Fruit fly (Drosophila melanogaster): Measurements from ENCODE around the gene CG17036.

CG17036 gene

dm6 chr2L:12700381-12700963 lies at the start of gene CG17036:
Gene CG17036 (minus strand): TSS chr2L:12700746.
- no peak for TF ChIP-seq psq (optimal IDR thresholded peaks at IDR 0.05)
- no peak for TF ChIP-seq pan (optimal IDR thresholded peaks at IDR 0.05)
- no peak for TF ChIP-seq CG8478 (optimal IDR thresholded peaks at IDR 0.05)
- no peak for TF ChIP-seq EcR (GFP tag; optimal IDR thresholded peaks at IDR 0.05)
- TF ChIP-seq Dll (optimal IDR thresholded peaks at IDR 0.05) = no peak
- TF ChIP-seq usp (GFP tag; optimal IDR thresholded peaks at IDR 0.05) = no peak

- TF ChIP-seq usp (GFP tag; optimal IDR thresholded peaks at IDR 0.05) (no peak), CG8478 (optimal IDR thresholded peaks at IDR 0.05) (no peak), pan (optimal IDR thresholded peaks at IDR 0.05) (no peak), EcR (GFP tag; optimal IDR thresholded peaks at IDR 0.05) (no peak), psq (optimal IDR thresholded peaks at IDR 0.05) (no peak), Dll (optimal IDR thresholded peaks at IDR 0.05) (no peak)
Measured at dm6 chr2L:12750060-12750459, 49.5 kb upstream of the CG17036 start.

- TF ChIP-seq CG8478 (optimal IDR thresholded peaks at IDR 0.05) (no peak), psq (optimal IDR thresholded peaks at IDR 0.05) (no peak), Dll (optimal IDR thresholded peaks at IDR 0.05) (no peak), usp (GFP tag; optimal IDR thresholded peaks at IDR 0.05) (no peak), pan (optimal IDR thresholded peaks at IDR 0.05) (no peak), EcR (GFP tag; optimal IDR thresholded peaks at IDR 0.05) (no peak)
Measured at dm6 chr2L:12721794-12722315, 21.3 kb upstream of the CG17036 start, which contains the start of gene Pih1D1. Gene Pih1D1 (minus strand): TSS chr2L:12721843.

dm6 chr2L:12720430-12721396 lies 20.2 kb upstream of the CG17036 start:
- TF ChIP-seq Dll (optimal IDR thresholded peaks at IDR 0.05) (no peak), pan (optimal IDR thresholded peaks at IDR 0.05) (no peak), EcR (GFP tag; optimal IDR thresholded peaks at IDR 0.05) (no peak), CG8478 (optimal IDR thresholded peaks at IDR 0.05) (no peak), usp (GFP tag; optimal IDR thresholded peaks at IDR 0.05) (no peak), psq (optimal IDR thresholded peaks at IDR 0.05) (no peak)

dm6 chr2L:12719712-12720429 lies 19.3 kb upstream of the CG17036 start:
- TF ChIP-seq Dll (optimal IDR thresholded peaks at IDR 0.05) = no peak
- TF ChIP-seq EcR (GFP tag; optimal IDR thresholded peaks at IDR 0.05) = no peak
- no peak for TF ChIP-seq psq (optimal IDR thresholded peaks at IDR 0.05)
- TF ChIP-seq CG8478 (optimal IDR thresholded peaks at IDR 0.05) = no peak
- no peak for TF ChIP-seq usp (GFP tag; optimal IDR thresholded peaks at IDR 0.05)
- no peak for TF ChIP-seq pan (optimal IDR thresholded peaks at IDR 0.05)

- TF ChIP-seq psq (optimal IDR thresholded peaks at IDR 0.05) = no peak
Measured at dm6 chr2L:12718437-12719376, 18.2 kb upstream of the CG17036 start, which contains the start of gene MRP. Gene MRP (plus strand): TSS chr2L:12719045.

- TF ChIP-seq Dll (optimal IDR thresholded peaks at IDR 0.05) (no peak), EcR (GFP tag; optimal IDR thresholded peaks at IDR 0.05) (no peak), psq (optimal IDR thresholded peaks at IDR 0.05) (no peak), CG8478 (optimal IDR thresholded peaks at IDR 0.05) (no peak), pan (optimal IDR thresholded peaks at IDR 0.05) (no peak), usp (GFP tag; optimal IDR thresholded peaks at IDR 0.05) (no peak)
Measured at dm6 chr2L:12712852-12713251, 12.3 kb upstream of the CG17036 start, which contains the start of gene CG5787. Gene CG5787 (minus strand): TSS chr2L:12712952.

dm6 chr2L:12712255-12712654 lies 11.7 kb upstream of the CG17036 start:
- TF ChIP-seq CG8478 (optimal IDR thresholded peaks at IDR 0.05) = no peak
- TF ChIP-seq usp (GFP tag; optimal IDR thresholded peaks at IDR 0.05) = no peak
- no peak for TF ChIP-seq psq (optimal IDR thresholded peaks at IDR 0.05)
- no peak for TF ChIP-seq Dll (optimal IDR thresholded peaks at IDR 0.05)
- TF ChIP-seq pan (optimal IDR thresholded peaks at IDR 0.05) = no peak
- no peak for TF ChIP-seq EcR (GFP tag; optimal IDR thresholded peaks at IDR 0.05)

- TF ChIP-seq psq (optimal IDR thresholded peaks at IDR 0.05) (no peak), EcR (GFP tag; optimal IDR thresholded peaks at IDR 0.05) (no peak), pan (optimal IDR thresholded peaks at IDR 0.05) (no peak), Dll (optimal IDR thresholded peaks at IDR 0.05) (no peak), CG8478 (optimal IDR thresholded peaks at IDR 0.05) (no peak), usp (GFP tag; optimal IDR thresholded peaks at IDR 0.05) (no peak)
Measured at dm6 chr2L:12708576-12708975, 8.0 kb upstream of the CG17036 start.

- TF ChIP-seq Dll (optimal IDR thresholded peaks at IDR 0.05) (no peak), psq (optimal IDR thresholded peaks at IDR 0.05) (no peak), EcR (GFP tag; optimal IDR thresholded peaks at IDR 0.05) (no peak), CG8478 (optimal IDR thresholded peaks at IDR 0.05) (no peak), pan (optimal IDR thresholded peaks at IDR 0.05) (no peak), usp (GFP tag; optimal IDR thresholded peaks at IDR 0.05) (no peak)
Measured at dm6 chr2L:12707540-12707939, 7.0 kb upstream of the CG17036 start, which contains the start of the genes CG6180 and CG15484. Gene CG6180 (plus strand): TSS chr2L:12707661. Gene CG15484 (minus strand): TSS chr2L:12707711.
